Fruit fly (Drosophila melanogaster) whole organism, prepupa: ENCODE measurements around the gene CG10116.

Experiments used
- CG11902 ChIP-seq: fragments of 200-800 bp; sonication (Bioruptor generic); optimal IDR thresholded peaks from 3 replicates; lab custom pipeline; 2016; ENCODE audit warnings: missing biosample characterization, missing genetic modification characterization
- CG15336 ChIP-seq: fragments of 200-800 bp; sonication (Bioruptor generic); IDR thresholded peaks from 2 replicates; pipeline ENCODE4 v1.3.6; 2022; ENCODE audit warnings: missing biosample characterization, missing genetic modification characterization
- CG16779 ChIP-seq: fragments of 200-800 bp; sonication (Bioruptor generic); optimal IDR thresholded peaks from 3 replicates; lab custom pipeline; 2017; ENCODE audit warnings: missing biosample characterization, mild to moderate bottlenecking, missing genetic modification characterization
- CG31627 ChIP-seq: fragments of 200-800 bp; sonication (Bioruptor generic); optimal IDR thresholded peaks from 3 replicates; lab custom pipeline; 2016; ENCODE audit warnings: missing biosample characterization, missing genetic modification characterization
- CG32006 ChIP-seq: fragments of 200-800 bp; sonication (Bioruptor generic); optimal IDR thresholded peaks from 3 replicates; lab custom pipeline; 2017; ENCODE audit warnings: missing biosample characterization, mild to moderate bottlenecking, missing genetic modification characterization
- CG3919 ChIP-seq: fragments of 200-800 bp; sonication (Bioruptor generic); optimal IDR thresholded peaks from 3 replicates; lab custom pipeline; 2016; ENCODE audit warnings: missing biosample characterization, missing genetic modification characterization
- CG4318 ChIP-seq: fragments of 200-800 bp; sonication (Bioruptor generic); optimal IDR thresholded peaks from 3 replicates; lab custom pipeline; 2017; ENCODE audit warnings: missing biosample characterization, mild to moderate bottlenecking, missing genetic modification characterization
- CG6163 ChIP-seq: fragments of 200-800 bp; sonication (Bioruptor generic); IDR thresholded peaks from 3 replicates; pipeline ENCODE4 v1.3.6; 2022; ENCODE audit warnings: missing biosample characterization, missing genetic modification characterization
- CG6276 ChIP-seq: fragments of 200-800 bp; sonication (Bioruptor generic); optimal IDR thresholded peaks from 2 replicates; lab custom pipeline; 2017; ENCODE audit warnings: missing biosample characterization, mild to moderate bottlenecking, missing genetic modification characterization
- CG6792 ChIP-seq: fragments of 200-800 bp; sonication (Bioruptor generic); optimal IDR thresholded peaks from 3 replicates; lab custom pipeline; 2016; ENCODE audit warnings: missing biosample characterization, missing genetic modification characterization
- CG6808 ChIP-seq: fragments of 200-800 bp; sonication (Bioruptor generic); optimal IDR thresholded peaks from 3 replicates; lab custom pipeline; 2017; ENCODE audit warnings: missing biosample characterization, missing genetic modification characterization, mild to moderate bottlenecking, moderate library complexity, missing genetic modification reagents
- CG6854 ChIP-seq: fragments of 200-800 bp; sonication (Bioruptor generic); optimal IDR thresholded peaks from 2 replicates; lab custom pipeline; 2017; ENCODE audit warnings: missing biosample characterization, mild to moderate bottlenecking, missing genetic modification characterization
- CG7368 ChIP-seq: fragments of 200-800 bp; sonication (Bioruptor generic); optimal IDR thresholded peaks from 3 replicates; lab custom pipeline; 2016; ENCODE audit warnings: missing biosample characterization, missing genetic modification characterization
- CG8119 ChIP-seq: fragments of 200-800 bp; sonication (Bioruptor generic); IDR thresholded peaks from 3 replicates; pipeline ENCODE4 v1.3.6; 2022; ENCODE audit warnings: missing biosample characterization, missing genetic modification characterization
- CG8319 ChIP-seq: fragments of 200-800 bp; sonication (Bioruptor generic); optimal IDR thresholded peaks from 3 replicates; lab custom pipeline; 2016; ENCODE audit warnings: missing biosample characterization, missing genetic modification characterization
- Eip78C ChIP-seq: fragments of 200-800 bp; sonication (Bioruptor generic); peaks from one replicate; lab custom pipeline; 2016; ENCODE audit warnings: missing biosample characterization, missing genetic modification characterization
- Ets21C ChIP-seq: fragments of 200-800 bp; sonication (Bioruptor generic); optimal IDR thresholded peaks from 3 replicates; lab custom pipeline; 2016; ENCODE audit warnings: missing biosample characterization, missing genetic modification characterization
- Ets96B ChIP-seq: fragments of 200-800 bp; optimal IDR thresholded peaks from 2 replicates; lab custom pipeline; 2019; ENCODE audit warnings: missing biosample characterization, mild to moderate bottlenecking, missing genetic modification characterization, moderate library complexity
- Hr39 ChIP-seq: fragments of 200-800 bp; sonication (Bioruptor generic); optimal IDR thresholded peaks from 2 replicates; lab custom pipeline; 2016; ENCODE audit warnings: missing biosample characterization, missing genetic modification characterization
- Lpt ChIP-seq: fragments of 200-800 bp; sonication (Bioruptor generic); optimal IDR thresholded peaks from 3 replicates; lab custom pipeline; 2016; ENCODE audit warnings: missing biosample characterization, missing genetic modification characterization
- Met ChIP-seq: fragments of 200-800 bp; sonication (Bioruptor generic); optimal IDR thresholded peaks from 3 replicates; lab custom pipeline; 2016; ENCODE audit warnings: missing biosample characterization, missing genetic modification characterization
- Sox102F ChIP-seq: fragments of 200-800 bp; sonication (Bioruptor generic); optimal IDR thresholded peaks from 2 replicates; lab custom pipeline; 2016; ENCODE audit warnings: missing biosample characterization, mild to moderate bottlenecking, missing genetic modification characterization
- Sox14 ChIP-seq: fragments of 200-800 bp; sonication (Bioruptor generic); optimal IDR thresholded peaks from 3 replicates; lab custom pipeline; 2016; ENCODE audit warnings: missing biosample characterization, missing genetic modification characterization
- cyc ChIP-seq: fragments of 200-800 bp; sonication (Bioruptor generic); optimal IDR thresholded peaks from 3 replicates; lab custom pipeline; 2016; ENCODE audit warnings: missing biosample characterization, missing genetic modification characterization
- eg ChIP-seq: fragments of 200-800 bp; sonication (Bioruptor generic); IDR thresholded peaks from 3 replicates; pipeline ENCODE4 v1.3.6; 2022; ENCODE audit warnings: missing biosample characterization, missing genetic modification characterization
- esn ChIP-seq: fragments of 200-800 bp; sonication (Bioruptor generic); optimal IDR thresholded peaks from 2 replicates; lab custom pipeline; 2016; ENCODE audit warnings: missing biosample characterization, mild to moderate bottlenecking, missing genetic modification characterization, moderate library complexity
- fkh ChIP-seq: fragments of 200-800 bp; sonication (Bioruptor generic); optimal IDR thresholded peaks from 3 replicates; lab custom pipeline; 2017; ENCODE audit warnings: missing biosample characterization, mild to moderate bottlenecking, missing genetic modification characterization, moderate library complexity
- lz ChIP-seq: fragments of 200-800 bp; sonication (Bioruptor generic); optimal IDR thresholded peaks from 3 replicates; lab custom pipeline; 2016; ENCODE audit warnings: missing biosample characterization, missing genetic modification characterization
- net ChIP-seq: fragments of 200-800 bp; sonication (Bioruptor generic); optimal IDR thresholded peaks from 3 replicates; lab custom pipeline; 2016; ENCODE audit warnings: missing biosample characterization, missing genetic modification characterization
- pdm3 ChIP-seq: fragments of 200-800 bp; sonication (Bioruptor generic); optimal IDR thresholded peaks from 3 replicates; lab custom pipeline; 2016; ENCODE audit warnings: missing biosample characterization, missing genetic modification characterization
- ss ChIP-seq, 2 experiments: fragments of 200-800 bp; sonication (Bioruptor generic); optimal IDR thresholded peaks; 2 replicates in 1 of 2; 3 replicates in 1 of 2; lab custom pipeline; 2017 to 2018; ENCODE audit warnings: mild to moderate bottlenecking in 2 of 2, missing biosample characterization in 2 of 2, missing genetic modification characterization in 2 of 2, moderate library complexity in 1 of 2
- svp ChIP-seq: fragments of 200-800 bp; sonication (Bioruptor generic); peaks from one replicate; lab custom pipeline; 2016; ENCODE audit warnings: missing biosample characterization, missing genetic modification characterization
- topi ChIP-seq: fragments of 200-800 bp; sonication (Bioruptor generic); optimal IDR thresholded peaks from 3 replicates; lab custom pipeline; 2016; ENCODE audit warnings: missing biosample characterization, missing genetic modification characterization

CG10116 gene

dm6 chr3L:13488129-13488876 is 31.3 kb upstream of the CG10116 start (continued):
- TF ChIP-seq CG32006 (GFP tag; lab: Kevin White, UChicago) (peak; percentile 47), CG11902 (GFP tag; lab: Kevin White, UChicago) (no peak), pdm3 (peak; percentile 3), Ets21C (peak; percentile 19), Sox102F (GFP tag; lab: Kevin White, UChicago) (peak; percentile 60), CG6792 (peak; percentile 5), CG7368 (peak; percentile 45), CG15336 (peak; percentile 40; the same call in 1 of the 2 replicates), CG31627 (GFP tag; lab: Kevin White, UChicago) (peak; percentile 57), CG4318 (GFP tag; lab: Kevin White, UChicago) (peak; percentile 28), topi (peak; percentile 58), eg (GFP tag; lab: Robert Waterston, UW) (peak; percentile 16; the same call in 1 of the 3 replicates), CG6163 (GFP tag; lab: Robert Waterston, UW) (peak; percentile 63; the same call in 2 of the 3 replicates), cyc (GFP tag; lab: Kevin White, UChicago) (peak; percentile 58), CG8319 (GFP tag; lab: Kevin White, UChicago) (peak; percentile 26)

- TF ChIP-seq ss (GFP tag; optimal IDR thresholded peaks at IDR 0.05; lab: Kevin White, UChicago) = peak; percentile 50 to 53
- TF ChIP-seq Eip78C = peak; percentile 58
- TF ChIP-seq CG6163 (GFP tag; lab: Robert Waterston, UW) = peak; percentile 30; the same call in 1 of the 3 replicates
- TF ChIP-seq CG8119 = peak; percentile 56; the same call in 1 of the 3 replicates
- peak; percentile 15 for TF ChIP-seq CG6808
- no peak for TF ChIP-seq Ets96B
- peak; percentile 5 for TF ChIP-seq net
- TF ChIP-seq CG6854 = peak; percentile 74
- TF ChIP-seq Ets21C = no peak
- peak; percentile 29 for TF ChIP-seq Lpt (GFP tag; lab: Kevin White, UChicago)
- TF ChIP-seq CG3919 (GFP tag; lab: Kevin White, UChicago) = peak; percentile 17
- peak; percentile 19 for TF ChIP-seq CG16779 (tag; lab: Kevin White, UChicago)
- peak; percentile 62 for TF ChIP-seq CG6276 (GFP tag; lab: Kevin White, UChicago)
- TF ChIP-seq eg (GFP tag; lab: Robert Waterston, UW) = 0 out of 3 replicates have a peak, but pooled peaks have one; percentile 10
- TF ChIP-seq CG4318 (GFP tag; lab: Kevin White, UChicago) = no peak
- TF ChIP-seq CG31627 (GFP tag; lab: Kevin White, UChicago) = no peak
- TF ChIP-seq, all 60 proteins: peak for 12
These were observed 29.9 kb upstream of the CG10116 start for dm6 chr3L:13486860-13487404.

- TF ChIP-seq esn (GFP tag; lab: Kevin White, UChicago) = peak; percentile 2
- TF ChIP-seq eg (GFP tag; lab: Robert Waterston, UW) = no peak
- no peak for TF ChIP-seq CG6163 (GFP tag; lab: Robert Waterston, UW)
- TF ChIP-seq Hr39 = peak; percentile 4
- peak; percentile 75 for TF ChIP-seq fkh (GFP tag; lab: Kevin White, UChicago)
- peak; percentile 4 for TF ChIP-seq CG31627 (GFP tag; lab: Kevin White, UChicago)
- peak; percentile 3 for TF ChIP-seq lz (GFP tag; lab: Kevin White, UChicago)
- no peak for TF ChIP-seq Met
- peak; percentile 34 for TF ChIP-seq CG6854
- TF ChIP-seq Sox14 = peak; percentile 57
- peak; percentile 64 for TF ChIP-seq Eip78C
- peak; percentile 29 for TF ChIP-seq svp (GFP tag; lab: Kevin White, UChicago)
- TF ChIP-seq, all 60 proteins: peak for 9
These were observed 29.2 kb upstream of the CG10116 start, which contains the start of the genes Abp1 and Tgi for dm6 chr3L:13486041-13486859. TSS of gene Abp1 (minus strand) at chr3L:13486280. TSS of gene Tgi (plus strand) at chr3L:13486797.
